Worm (Caenorhabditis elegans) whole organism, L4 larva: ENCODE data around the gene pcp-2.

Experiments
- D1046.2 ChIP-seq: fragments of 200-800 bp; sonication (Bioruptor generic); IDR thresholded peaks from 2 replicates; pipeline ENCODE4 v1.3.6; 2022; ENCODE audit warnings: missing genetic modification characterization, missing compliant biosample characterization
- F26F4.8 ChIP-seq: fragments of 200-800 bp; sonication (Bioruptor generic); conservative IDR thresholded peaks from 2 replicates; pipeline ENCODE4 v1.3.6; 2022; ENCODE audit warnings: missing genetic modification characterization, missing compliant biosample characterization
- F49E8.2 ChIP-seq: sonication (generic microtip); optimal IDR thresholded peaks from 2 replicates; lab custom pipeline; 2016; ENCODE audit warnings: missing compliant biosample characterization, mild to moderate bottlenecking, missing genetic modification characterization, borderline replicate concordance
- R02D3.7 ChIP-seq: fragments of 150-350 bp; sonication (generic microtip); optimal IDR thresholded peaks from 3 replicates; lab custom pipeline; 2014; ENCODE audit warnings: missing biosample characterization, missing genetic modification characterization
- T20F7.1 ChIP-seq: fragments of 200-800 bp; sonication (Bioruptor generic); optimal IDR thresholded peaks from 2 replicates; lab custom pipeline; 2018; ENCODE audit warnings: mild to moderate bottlenecking, missing genetic modification characterization, missing compliant biosample characterization
- Y75B8A.6 ChIP-seq: fragments of 200-800 bp; sonication (Bioruptor generic); IDR thresholded peaks from 2 replicates; pipeline ENCODE4 v1.3.6; 2022; ENCODE audit warnings: missing genetic modification reagents, missing genetic modification characterization, missing compliant biosample characterization
- aha-1 ChIP-seq: fragments of 150-350 bp; peaks from one replicate; lab custom pipeline; 2014; ENCODE audit warnings: missing biosample characterization, missing genetic modification characterization
- aly-2 ChIP-seq: sonication (generic microtip); optimal IDR thresholded peaks from 2 replicates; lab custom pipeline; 2018; ENCODE audit warnings: missing biosample characterization, missing genetic modification characterization
- ama-1 ChIP-seq: fragments of 150-350 bp; optimal IDR thresholded peaks from 2 replicates; lab custom pipeline; 2014; ENCODE audit warnings: inconsistent platforms, mixed read lengths
- arid-1 ChIP-seq: fragments of 200-800 bp; sonication (Bioruptor generic); conservative IDR thresholded peaks from 2 replicates; pipeline ENCODE4 v1.3.6; 2022; ENCODE audit warnings: missing genetic modification reagents, missing genetic modification characterization, missing compliant biosample characterization
- ceh-32 ChIP-seq: sonication (generic microtip); optimal IDR thresholded peaks from 2 replicates; lab custom pipeline; 2016; ENCODE audit warnings: mild to moderate bottlenecking, missing genetic modification characterization, missing compliant biosample characterization; ENCODE audit not compliant: poor library complexity
- ceh-44 ChIP-seq: fragments of 200-800 bp; sonication (Bioruptor generic); IDR thresholded peaks from 2 replicates; pipeline ENCODE4 v1.3.6; 2022; ENCODE audit warnings: missing genetic modification reagents, missing genetic modification characterization, missing compliant biosample characterization
- ces-1 ChIP-seq: fragments of 150-350 bp; sonication (generic microtip); optimal IDR thresholded peaks from 4 replicates; lab custom pipeline; 2014; ENCODE audit warnings: missing biosample characterization, missing genetic modification reagents, missing genetic modification characterization
- daf-12 ChIP-seq: fragments of 150-350 bp; optimal IDR thresholded peaks from 2 replicates; lab custom pipeline; 2014; ENCODE audit warnings: missing biosample characterization, missing genetic modification reagents, missing genetic modification characterization
- dpl-1 ChIP-seq: fragments of 150-350 bp; optimal IDR thresholded peaks from 2 replicates; lab custom pipeline; 2014; ENCODE audit warnings: missing biosample characterization, missing genetic modification reagents, missing genetic modification characterization
- egl-43 ChIP-seq: fragments of 200-800 bp; sonication (Bioruptor generic); IDR thresholded peaks from 2 replicates; pipeline ENCODE4 v1.3.6; 2022; ENCODE audit warnings: missing genetic modification reagents, missing genetic modification characterization, missing compliant biosample characterization
- fos-1 ChIP-seq: fragments of 150-350 bp; optimal IDR thresholded peaks from 2 replicates; lab custom pipeline; 2014; ENCODE audit warnings: missing biosample characterization, missing genetic modification characterization
- gei-8 ChIP-seq: fragments of 200-800 bp; sonication (Bioruptor generic); optimal IDR thresholded peaks from 2 replicates; lab custom pipeline; 2018; ENCODE audit warnings: mild to moderate bottlenecking, missing genetic modification characterization, missing compliant biosample characterization
- hlh-11 ChIP-seq: fragments of 200-800 bp; sonication (Bioruptor generic); optimal IDR thresholded peaks from 2 replicates; lab custom pipeline; 2018; ENCODE audit warnings: mild to moderate bottlenecking, missing genetic modification characterization, missing compliant biosample characterization
- hlh-30 ChIP-seq: sonication (generic microtip); optimal IDR thresholded peaks from 2 replicates; lab custom pipeline; 2017; ENCODE audit warnings: antibody characterized with exemption, mild to moderate bottlenecking, missing genetic modification characterization, missing compliant biosample characterization; ENCODE audit not compliant: insufficient read depth
- hmg-1.1 ChIP-seq: fragments of 200-800 bp; sonication (Bioruptor generic); IDR thresholded peaks from 2 replicates; pipeline ENCODE4 v1.3.6; 2022; ENCODE audit warnings: missing genetic modification reagents, missing genetic modification characterization, missing compliant biosample characterization
- jun-1 ChIP-seq: fragments of 150-350 bp; optimal IDR thresholded peaks from 2 replicates; lab custom pipeline; 2014; ENCODE audit warnings: missing biosample characterization, missing genetic modification reagents, missing genetic modification characterization
- lin-1 ChIP-seq: fragments of 200-800 bp; sonication (Bioruptor generic); IDR thresholded peaks from 2 replicates; pipeline ENCODE4 v1.3.6; 2022; ENCODE audit warnings: missing genetic modification reagents, missing genetic modification characterization, missing compliant biosample characterization
- lin-15B ChIP-seq: fragments of 150-350 bp; sonication (generic microtip); optimal IDR thresholded peaks from 3 replicates; lab custom pipeline; 2014; ENCODE audit warnings: missing biosample characterization, missing genetic modification characterization
- lin-29 ChIP-seq: fragments of 200-800 bp; sonication (Bioruptor generic); IDR thresholded peaks from 2 replicates; pipeline ENCODE4 v1.3.6; 2022; ENCODE audit warnings: missing genetic modification reagents, missing genetic modification characterization, missing compliant biosample characterization
- lin-39 ChIP-seq: fragments of 150-350 bp; optimal IDR thresholded peaks from 2 replicates; lab custom pipeline; 2014; ENCODE audit warnings: missing biosample characterization, missing genetic modification reagents, missing genetic modification characterization
- lir-3 ChIP-seq: sonication (generic microtip); optimal IDR thresholded peaks from 2 replicates; lab custom pipeline; 2016; ENCODE audit warnings: mild to moderate bottlenecking, missing genetic modification characterization, missing compliant biosample characterization
- lsy-2 ChIP-seq, 2 experiments: fragments of 150-350 bp in 1 of 2; sonication (generic microtip) in 1 of 2; optimal IDR thresholded peaks; 2 replicates each; lab custom pipeline; 2014 to 2017; ENCODE audit warnings: missing biosample characterization in 2 of 2, missing genetic modification characterization in 2 of 2
- madf-5 ChIP-seq, 2 experiments: fragments of 200-800 bp; sonication (Bioruptor generic); IDR thresholded peaks; 2 replicates each; pipeline ENCODE4 v1.3.6; 2022; ENCODE audit warnings: missing compliant biosample characterization in 2 of 2, missing genetic modification characterization in 2 of 2
- mxl-3 ChIP-seq: fragments of 200-800 bp; sonication (Bioruptor generic); optimal IDR thresholded peaks from 2 replicates; lab custom pipeline; 2018; ENCODE audit warnings: mild to moderate bottlenecking, missing genetic modification characterization, missing compliant biosample characterization
- nhr-11 ChIP-seq: fragments of 150-350 bp; optimal IDR thresholded peaks from 2 replicates; lab custom pipeline; 2014; ENCODE audit warnings: missing biosample characterization, missing genetic modification characterization
- nhr-111 ChIP-seq: fragments of 200-800 bp; sonication (Bioruptor generic); optimal IDR thresholded peaks from 2 replicates; lab custom pipeline; 2018; ENCODE audit warnings: mild to moderate bottlenecking, missing genetic modification characterization, missing compliant biosample characterization
- nhr-25 ChIP-seq: sonication (generic microtip); optimal IDR thresholded peaks from 2 replicates; lab custom pipeline; 2017; ENCODE audit warnings: missing genetic modification characterization, mild to moderate bottlenecking, missing compliant biosample characterization, antibody characterized with exemption, moderate library complexity, borderline replicate concordance; ENCODE audit not compliant: insufficient read depth
- nhr-41 ChIP-seq: fragments of 200-800 bp; sonication (Bioruptor generic); IDR thresholded peaks from 2 replicates; pipeline ENCODE4 v1.3.6; 2022; ENCODE audit warnings: missing genetic modification reagents, missing genetic modification characterization, missing compliant biosample characterization
- nhr-42 ChIP-seq: fragments of 200-800 bp; sonication (Bioruptor generic); IDR thresholded peaks from 2 replicates; pipeline ENCODE4 v1.3.6; 2022; ENCODE audit warnings: missing genetic modification characterization, missing compliant biosample characterization
- nhr-6 ChIP-seq: fragments of 150-350 bp; optimal IDR thresholded peaks from 2 replicates; lab custom pipeline; 2014; ENCODE audit warnings: missing biosample characterization, missing genetic modification characterization
- nhr-77 ChIP-seq: fragments of 150-350 bp; optimal IDR thresholded peaks from 2 replicates; lab custom pipeline; 2014; ENCODE audit warnings: missing biosample characterization, missing genetic modification characterization
- pqm-1 ChIP-seq: sonication (generic microtip); optimal IDR thresholded peaks from 2 replicates; lab custom pipeline; 2017; ENCODE audit warnings: missing biosample characterization, missing genetic modification characterization
- set-16 ChIP-seq: fragments of 200-800 bp; sonication (Bioruptor generic); IDR thresholded peaks from 2 replicates; pipeline ENCODE4 v1.3.6; 2022; ENCODE audit warnings: missing genetic modification reagents, missing genetic modification characterization, missing compliant biosample characterization
- skn-1 ChIP-seq: fragments of 150-350 bp; optimal IDR thresholded peaks from 2 replicates; lab custom pipeline; 2014; ENCODE audit warnings: missing biosample characterization, missing genetic modification characterization
- spr-1 ChIP-seq: sonication (generic microtip); optimal IDR thresholded peaks from 2 replicates; lab custom pipeline; 2016; ENCODE audit warnings: mild to moderate bottlenecking, missing genetic modification characterization, missing compliant biosample characterization
- unc-62 ChIP-seq, 3 experiments: fragments of 150-350 bp in 1 of 3; sonication (generic microtip); optimal IDR thresholded peaks in 2 of 3; peaks in 1 of 3; 1 replicate in 1 of 3; 2 replicates in 2 of 3; lab custom pipeline; 2014 to 2017; ENCODE audit warnings: missing biosample characterization in 3 of 3, missing genetic modification characterization in 3 of 3, missing genetic modification reagents in 3 of 3, missing genotype in 1 of 3
- zag-1 ChIP-seq: fragments of 150-350 bp; optimal IDR thresholded peaks from 2 replicates; lab custom pipeline; 2014; ENCODE audit warnings: missing biosample characterization, missing genetic modification characterization
- zfp-2 ChIP-seq: sonication (generic microtip); optimal IDR thresholded peaks from 2 replicates; lab custom pipeline; 2016; ENCODE audit warnings: mild to moderate bottlenecking, missing genetic modification characterization, missing compliant biosample characterization
- zfp-3 ChIP-seq: fragments of 200-800 bp; sonication (Bioruptor generic); conservative IDR thresholded peaks from 2 replicates; pipeline ENCODE4 v1.3.6; 2022; ENCODE audit warnings: missing genetic modification reagents, missing genetic modification characterization, missing compliant biosample characterization
- zip-11 ChIP-seq: fragments of 200-800 bp; sonication (Bioruptor generic); IDR thresholded peaks from 2 replicates; pipeline ENCODE4 v1.3.6; 2022; ENCODE audit warnings: missing genetic modification characterization, missing compliant biosample characterization
- zip-2 ChIP-seq: fragments of 150-350 bp; optimal IDR thresholded peaks from 2 replicates; lab custom pipeline; 2014; ENCODE audit warnings: missing biosample characterization, missing genetic modification characterization

The pcp-2 gene

DNA sequence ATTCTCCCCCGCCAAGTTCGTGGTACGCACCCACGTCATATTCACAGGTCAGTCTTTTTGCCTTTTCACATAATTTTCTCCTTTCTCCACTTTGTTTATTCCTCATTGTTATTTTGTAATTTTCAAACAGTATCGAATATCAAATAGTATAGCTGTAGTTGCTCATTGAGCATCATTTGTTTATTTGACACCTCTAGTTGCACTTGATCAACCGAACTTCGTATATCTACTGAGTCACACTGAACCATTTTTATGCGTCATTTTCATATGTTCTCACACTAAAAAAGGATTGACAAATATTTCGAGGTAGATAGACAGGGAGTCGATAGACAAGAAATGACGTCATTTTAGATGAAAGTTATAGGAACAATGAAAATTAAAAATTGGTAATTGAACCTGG, 44.7 kb downstream of the pcp-2 start:
- TF ChIP-seq aha-1 (tag; lab: Kevin White, UChicago) = peak; percentile 91
- TF ChIP-seq ceh-44 = no peak
- TF ChIP-seq, all 104 proteins: peak for 1

DNA sequence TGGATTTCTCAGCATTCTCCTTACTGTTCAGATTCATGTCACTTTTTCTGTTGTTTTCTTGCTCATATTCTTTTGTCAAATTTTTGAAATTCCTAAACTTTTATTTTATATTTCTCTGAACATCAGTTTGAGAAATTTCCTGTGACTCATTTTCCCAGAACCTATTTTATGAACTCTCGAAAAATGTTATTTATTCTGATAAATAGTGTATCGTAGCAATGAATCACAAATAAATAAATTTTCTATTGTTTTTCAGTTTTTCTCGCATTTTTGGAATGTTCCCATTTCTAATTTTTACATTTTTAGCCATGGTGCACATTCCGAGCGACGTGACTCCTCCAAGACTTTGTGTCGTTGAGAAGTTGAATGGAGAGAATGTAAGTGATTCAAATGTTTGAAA, 46.1 kb downstream of the pcp-2 start, which contains the start of gene nrfl-1:
Gene nrfl-1 (plus strand): TSS at position 301 of the 400 bp plus-strand sequence.
- no peak for TF ChIP-seq aly-2
- TF ChIP-seq nhr-41 (GFP tag; lab: Robert Waterston, UW) = no peak
- TF ChIP-seq unc-62 (GFP tag; optimal IDR thresholded peaks at IDR 0.05 in 1 of 2; lab: Kevin White, UChicago) = no peak
- TF ChIP-seq unc-62 (tag; optimal IDR thresholded peaks at IDR 0.05; lab: Kevin White, UChicago) = no peak
- TF ChIP-seq skn-1 (tag; lab: Kevin White, UChicago) = no peak
- TF ChIP-seq hlh-11 (tag; lab: Kevin White, UChicago) = no peak
- no peak for TF ChIP-seq nhr-77 (tag; lab: Kevin White, UChicago)
- TF ChIP-seq nhr-42 (GFP tag; lab: Robert Waterston, UW) = no peak

DNA sequence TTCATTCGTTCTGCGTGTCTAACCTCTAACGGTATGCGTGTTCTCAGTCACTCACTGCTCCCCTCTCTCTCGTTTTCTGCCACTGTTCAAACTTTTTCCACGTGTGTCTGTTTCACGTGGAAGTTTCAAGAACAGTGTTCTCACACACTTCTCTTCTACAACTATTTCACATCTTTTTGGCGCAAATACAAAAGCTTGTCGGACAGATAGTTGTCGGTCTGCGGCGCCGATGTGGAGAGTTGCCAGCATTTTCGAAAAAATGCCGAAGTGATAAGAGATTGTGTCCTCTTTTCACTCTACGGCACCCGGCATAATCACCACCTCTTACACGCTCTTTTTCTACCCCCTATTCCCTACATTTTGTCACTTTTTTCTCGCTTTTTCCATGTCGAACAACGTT, 46.6 kb downstream of the pcp-2 start:
- TF ChIP-seq zip-11 (GFP tag; lab: Robert Waterston, UW) (no peak), lsy-2 (tag; optimal IDR thresholded peaks at IDR 0.05; lab: Kevin White, UChicago) (no peak), nhr-111 (GFP tag; lab: Kevin White, UChicago) (no peak), T20F7.1 (GFP tag; lab: Kevin White, UChicago) (no peak), egl-43 (GFP tag; lab: Robert Waterston, UW) (no peak), R02D3.7 (tag; lab: Kevin White, UChicago) (no peak), nhr-41 (GFP tag; lab: Robert Waterston, UW) (no peak), pqm-1 (tag; lab: Kevin White, UChicago) (peak; percentile 59), hlh-11 (tag; lab: Kevin White, UChicago) (peak; percentile 75), lin-15B (tag; lab: Kevin White, UChicago) (no peak), zag-1 (tag; lab: Kevin White, UChicago) (no peak), hlh-30 (tag; lab: Kevin White, UChicago) (peak; percentile 47), set-16 (GFP tag; lab: Robert Waterston, UW) (no peak), mxl-3 (GFP tag; lab: Kevin White, UChicago) (peak; percentile 41), ama-1 (lab: Kevin White, UChicago) (peak; percentile 6), zip-2 (tag; lab: Kevin White, UChicago) (no peak), gei-8 (no peak), nhr-6 (tag; lab: Kevin White, UChicago) (no peak), zfp-2 (tag; lab: Kevin White, UChicago) (no peak), fos-1 (tag; lab: Kevin White, UChicago) (no peak), D1046.2 (no peak), lin-1 (no peak), F49E8.2 (tag; lab: Kevin White, UChicago) (no peak), jun-1 (no peak), lir-3 (tag; lab: Kevin White, UChicago) (no peak), nhr-77 (tag; lab: Kevin White, UChicago) (peak; percentile 0), aly-2 (no peak), ces-1 (no peak), unc-62 (GFP tag; optimal IDR thresholded peaks at IDR 0.05 in 1 of 2; lab: Kevin White, UChicago) (peak in 1 of 2 experiments; percentile 86), unc-62 (tag; optimal IDR thresholded peaks at IDR 0.05; lab: Kevin White, UChicago) (no peak), arid-1 (GFP tag; lab: Robert Waterston, UW) (no peak), ceh-32 (tag; lab: Kevin White, UChicago) (no peak), hmg-1.1 (GFP tag; lab: Robert Waterston, UW) (no peak), F26F4.8 (GFP tag; lab: Robert Waterston, UW) (no peak), Y75B8A.6 (GFP tag; lab: Robert Waterston, UW) (no peak), madf-5 (GFP tag; IDR thresholded peaks at IDR 0.05; lab: Robert Waterston, UW) (no peak), spr-1 (tag; lab: Kevin White, UChicago) (no peak), nhr-42 (GFP tag; lab: Robert Waterston, UW) (no peak), dpl-1 (GFP tag; lab: Kevin White, UChicago) (no peak), lin-29 (GFP tag; lab: Robert Waterston, UW) (no peak), nhr-25 (no peak), nhr-11 (tag; lab: Kevin White, UChicago) (no peak), lin-39 (tag; lab: Kevin White, UChicago) (no peak), daf-12 (tag; lab: Kevin White, UChicago) (no peak), zfp-3 (GFP tag; lab: Robert Waterston, UW) (no peak)
